Worm (Caenorhabditis elegans) whole organism, midembryonic: ENCODE results near the gene der-2.

Source experiments
- T22C8.4 ChIP-seq: fragments of 200-800 bp; sonication (Bioruptor generic); IDR thresholded peaks from 2 replicates; pipeline ENCODE4 v1.3.6; 2022; ENCODE audit warnings: missing genetic modification characterization, missing compliant biosample characterization
- cog-1 ChIP-seq: sonication (generic microtip); optimal IDR thresholded peaks from 2 replicates; lab custom pipeline; 2016; ENCODE audit warnings: missing genetic modification characterization, missing compliant biosample characterization
- flt-1 ChIP-seq: fragments of 200-800 bp; sonication (Bioruptor generic); IDR thresholded peaks from 2 replicates; pipeline ENCODE4 v1.3.6; 2022; ENCODE audit warnings: missing genetic modification characterization, missing compliant biosample characterization
- klf-2 ChIP-seq: fragments of 200-800 bp; sonication (Bioruptor generic); conservative IDR thresholded peaks from 2 replicates; pipeline ENCODE4 v1.3.6; 2022; ENCODE audit warnings: missing genetic modification reagents, missing genetic modification characterization, missing compliant biosample characterization
- med-1 ChIP-seq: sonication (generic microtip); optimal IDR thresholded peaks from 2 replicates; lab custom pipeline; 2017; ENCODE audit warnings: missing genetic modification characterization, mild to moderate bottlenecking, missing compliant biosample characterization, antibody characterized with exemption, missing genetic modification reagents; ENCODE audit not compliant: insufficient read depth
- ref-1 ChIP-seq: fragments of 200-800 bp; sonication (Bioruptor generic); conservative IDR thresholded peaks from 2 replicates; pipeline ENCODE4 v1.3.6; 2022; ENCODE audit warnings: missing genetic modification reagents, missing genetic modification characterization, missing compliant biosample characterization
- tab-1 ChIP-seq: fragments of 200-800 bp; sonication (Bioruptor generic); IDR thresholded peaks from 2 replicates; pipeline ENCODE4 v1.3.6; 2022; ENCODE audit warnings: missing genetic modification characterization, missing compliant biosample characterization
- ztf-23 ChIP-seq: fragments of 200-800 bp; sonication (Bioruptor generic); IDR thresholded peaks from 2 replicates; pipeline ENCODE4 v1.3.6; 2022; ENCODE audit warnings: missing genetic modification reagents, missing genetic modification characterization, missing compliant biosample characterization
- ztf-29 ChIP-seq: fragments of 200-800 bp; sonication (Bioruptor generic); IDR thresholded peaks from 2 replicates; pipeline ENCODE4 v1.3.6; 2022; ENCODE audit warnings: missing genetic modification reagents, missing genetic modification characterization, missing compliant biosample characterization

The der-2 gene

ce11 chrIII:7185473-7185872 lies 37.5 kb downstream of the der-2 start, which contains the start of gene F37C12.14:
F37C12.14 (minus strand) TSS chrIII:7185573.
- TF ChIP-seq ref-1 (GFP tag; lab: Robert Waterston, UW), result no peak
- TF ChIP-seq flt-1 (GFP tag; lab: Robert Waterston, UW), result no peak
- no peak for TF ChIP-seq med-1 (GFP tag; lab: Kevin White, UChicago)
- no peak for TF ChIP-seq cog-1 (tag; lab: Kevin White, UChicago)
- TF ChIP-seq tab-1 (GFP tag; lab: Robert Waterston, UW), result no peak
- no peak for TF ChIP-seq ztf-23 (GFP tag; lab: Robert Waterston, UW)
- TF ChIP-seq T22C8.4 (GFP tag; lab: Robert Waterston, UW), result no peak
- TF ChIP-seq ztf-29, result no peak
- no peak for TF ChIP-seq klf-2

- TF ChIP-seq tab-1 (GFP tag; lab: Robert Waterston, UW) (no peak), klf-2 (no peak), med-1 (GFP tag; lab: Kevin White, UChicago) (no peak), cog-1 (tag; lab: Kevin White, UChicago) (no peak), flt-1 (GFP tag; lab: Robert Waterston, UW) (no peak), T22C8.4 (GFP tag; lab: Robert Waterston, UW) (no peak)
These were observed 38.9 kb downstream of the der-2 start, which contains the start of gene yju-2 for ce11 chrIII:7184022-7184421. yju-2 (plus strand) TSS chrIII:7184336.

- TF ChIP-seq flt-1 (GFP tag; lab: Robert Waterston, UW), result 0 out of 2 replicates have a peak, but pooled peaks have one; percentile 18
- no peak for TF ChIP-seq ref-1 (GFP tag; lab: Robert Waterston, UW)
These were observed 41.1 kb downstream of the der-2 start, which contains the start of gene epg-4 for ce11 chrIII:7181822-7182221. epg-4 (plus strand) TSS chrIII:7182167.

ce11 chrIII:7180613-7181012 lies 42.3 kb downstream of the der-2 start, which contains the start of gene ndab-2:
ndab-2 (plus strand) TSS chrIII:7180752.
- no peak for TF ChIP-seq flt-1 (GFP tag; lab: Robert Waterston, UW)
- no peak for TF ChIP-seq T22C8.4 (GFP tag; lab: Robert Waterston, UW)
- TF ChIP-seq klf-2, result no peak
- TF ChIP-seq ztf-29, result no peak
- TF ChIP-seq ztf-23 (GFP tag; lab: Robert Waterston, UW), result no peak
- TF ChIP-seq cog-1 (tag; lab: Kevin White, UChicago), result no peak
- TF ChIP-seq ref-1 (GFP tag; lab: Robert Waterston, UW), result no peak
- no peak for TF ChIP-seq med-1 (GFP tag; lab: Kevin White, UChicago)
- TF ChIP-seq tab-1 (GFP tag; lab: Robert Waterston, UW), result no peak

- TF ChIP-seq T22C8.4 (GFP tag; lab: Robert Waterston, UW), result no peak
- peak; percentile 79 for TF ChIP-seq ztf-23 (GFP tag; lab: Robert Waterston, UW)
- TF ChIP-seq klf-2, result no peak
- peak; percentile 76 for TF ChIP-seq cog-1 (tag; lab: Kevin White, UChicago)
- TF ChIP-seq med-1 (GFP tag; lab: Kevin White, UChicago), result no peak
These were observed 43.2 kb downstream of the der-2 start, which contains the start of the genes rps-14 and rpl-36 for ce11 chrIII:7179538-7180301. rps-14 (minus strand) TSS chrIII:7179588. rpl-36 (plus strand) TSS chrIII:7180251.

ce11 chrIII:7178497-7178896 lies 44.4 kb downstream of the der-2 start:
- TF ChIP-seq klf-2 (no peak), flt-1 (GFP tag; lab: Robert Waterston, UW) (no peak)
